Worm (Caenorhabditis elegans): Measurements from ENCODE around the gene flp-26.

Gene flp-26

DNA sequence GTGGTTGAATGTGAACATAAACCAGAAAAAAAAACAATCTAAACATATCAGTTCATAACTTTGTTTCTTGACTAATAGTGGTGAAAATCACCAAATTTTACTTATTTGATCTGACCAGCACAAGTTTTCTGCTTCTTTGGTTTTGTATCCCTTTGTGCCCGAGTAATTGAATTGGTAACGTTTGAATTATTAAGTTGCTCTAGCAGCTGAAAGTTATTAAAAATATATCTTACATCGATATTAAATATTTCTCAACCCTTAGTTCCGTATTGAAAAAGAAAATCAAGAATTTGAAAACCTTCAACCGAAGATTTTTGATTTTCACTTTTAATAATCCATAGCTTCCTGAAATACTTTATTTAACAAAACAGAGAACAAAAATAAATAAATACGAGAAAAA, 37.1 kb downstream of the flp-26 start:
- no peak for TF ChIP-seq unc-62 (GFP tag; optimal IDR thresholded peaks at IDR 0.05)

- no peak for TF ChIP-seq unc-62 (GFP tag; optimal IDR thresholded peaks at IDR 0.05)
These were observed 38.5 kb downstream of the flp-26 start for ce11 chrX:7067250-7067958.

ce11 chrX:7068400-7068799, 39.5 kb downstream of the flp-26 start, which contains the start of gene pdi-6:
TSS of gene pdi-6 (minus strand) at chrX:7068563.
- TF ChIP-seq unc-62 (GFP tag; optimal IDR thresholded peaks at IDR 0.05): no peak

ce11 chrX:7075250-7075649, 46.3 kb downstream of the flp-26 start, which contains the start of gene B0403.6:
TSS of gene B0403.6 (minus strand) at chrX:7075350.
- no peak for TF ChIP-seq unc-62 (GFP tag; optimal IDR thresholded peaks at IDR 0.05)

ce11 chrX:7076485-7076884, 47.5 kb downstream of the flp-26 start:
- TF ChIP-seq unc-62 (GFP tag; optimal IDR thresholded peaks at IDR 0.05): no peak
